Worm (Caenorhabditis elegans): ENCODE results near the gene mat-2.

mat-2 gene

DNA sequence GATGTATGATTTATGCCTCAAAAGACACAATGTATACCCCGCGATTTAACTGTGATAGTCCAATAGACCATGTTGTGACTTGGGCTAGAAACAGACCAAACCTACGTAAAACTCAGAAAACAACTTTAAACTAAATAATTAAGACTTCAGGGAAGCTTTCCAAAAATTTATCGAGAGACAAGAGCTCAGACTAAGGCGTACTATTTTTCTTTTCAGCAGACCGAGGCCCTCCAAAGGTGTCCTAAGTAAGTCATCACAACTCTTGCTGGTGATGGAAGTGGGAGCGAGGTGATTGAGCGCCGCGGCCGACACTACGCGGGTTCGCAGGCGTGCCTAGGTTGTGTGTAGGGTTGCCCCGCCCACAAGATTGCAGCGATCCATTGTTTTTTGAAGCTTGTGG lies 54.5 kb downstream of the mat-2 start (continued):
- TF ChIP-seq skn-1 (tag; optimal IDR thresholded peaks at IDR 0.05): no peak
- no peak for TF ChIP-seq peb-1 (tag; optimal IDR thresholded peaks at IDR 0.05)
- peak; percentile 85 for TF ChIP-seq sma-9 (GFP tag; optimal IDR thresholded peaks at IDR 0.05)
- TF ChIP-seq sma-9 (tag; optimal IDR thresholded peaks at IDR 0.05): no peak
- TF ChIP-seq unc-55 (GFP tag; optimal IDR thresholded peaks at IDR 0.05): peak; percentile 29
- TF ChIP-seq nhr-6 (tag; optimal IDR thresholded peaks at IDR 0.05): no peak
- TF ChIP-seq ceh-16 (tag; optimal IDR thresholded peaks at IDR 0.05): peak; percentile 49
- TF ChIP-seq sma-3 (GFP tag; optimal IDR thresholded peaks at IDR 0.05): peak; percentile 89
- TF ChIP-seq aly-2 (tag; optimal IDR thresholded peaks at IDR 0.05): no peak
- TF ChIP-seq fos-1 (tag; optimal IDR thresholded peaks at IDR 0.05): peak; percentile 41
- TF ChIP-seq ZK546.5 (tag; optimal IDR thresholded peaks at IDR 0.05): no peak
- peak; percentile 84 for TF ChIP-seq nhr-21 (tag; optimal IDR thresholded peaks at IDR 0.05)
